Fruit fly (Drosophila melanogaster): Measurements from ENCODE around the gene Unc-76.

- TF ChIP-seq tai (GFP tag; optimal IDR thresholded peaks at IDR 0.05) (no peak), fru (GFP tag; optimal IDR thresholded peaks at IDR 0.05) (no peak), CG32264 (GFP tag; optimal IDR thresholded peaks at IDR 0.05) (no peak), OdsH (GFP tag; optimal IDR thresholded peaks at IDR 0.05) (no peak), h (GFP tag; optimal IDR thresholded peaks at IDR 0.05) (no peak)
Observed at dm6 chrX:2087501-2087900, 7.1 kb downstream of the Unc-76 start.
